Fruit fly (Drosophila melanogaster) whole organism, embryonic: ENCODE results near the gene Vha100-2.
A peak's percentile ranks its signal among the peaks of the same experiment; 100 is the strongest.

Source experiments
- Antp ChIP-seq: fragments of 200-800 bp; sonication (Bioruptor generic); optimal IDR thresholded peaks from 3 replicates; lab custom pipeline; 2016; ENCODE audit warnings: missing biosample characterization, missing genetic modification characterization
- CG11696 ChIP-seq: fragments of 200-800 bp; sonication (Bioruptor generic); IDR thresholded peaks from 2 replicates; pipeline ENCODE4 v1.3.6; 2022; ENCODE audit warnings: missing biosample characterization, missing genetic modification characterization
- CG12104 ChIP-seq: fragments of 200-800 bp; sonication (Bioruptor generic); optimal IDR thresholded peaks from 3 replicates; lab custom pipeline; 2016; ENCODE audit warnings: missing biosample characterization, missing genetic modification characterization
- CG13287 ChIP-seq: fragments of 200-800 bp; sonication (Bioruptor generic); IDR thresholded peaks from 2 replicates; pipeline ENCODE4 v1.3.6; 2022; ENCODE audit warnings: missing biosample characterization, missing genetic modification characterization; ENCODE audit not compliant: partially characterized antibody
- CG14050 ChIP-seq: fragments of 200-800 bp; sonication (Bioruptor generic); IDR thresholded peaks from 3 replicates; pipeline ENCODE4 v1.3.6; 2022; ENCODE audit warnings: missing biosample characterization, missing genetic modification characterization
- CG15479 ChIP-seq: fragments of 200-800 bp; sonication (Bioruptor generic); optimal IDR thresholded peaks from 3 replicates; lab custom pipeline; 2019; ENCODE audit warnings: missing biosample characterization, mild to moderate bottlenecking, missing genetic modification characterization, moderate library complexity
- CG15601 ChIP-seq: fragments of 200-800 bp; sonication (Bioruptor generic); optimal IDR thresholded peaks from 3 replicates; lab custom pipeline; 2019; ENCODE audit warnings: missing biosample characterization, mild to moderate bottlenecking, missing genetic modification characterization, moderate library complexity
- CG16815 ChIP-seq: fragments of 200-800 bp; sonication (Bioruptor generic); optimal IDR thresholded peaks from 3 replicates; lab custom pipeline; 2017; ENCODE audit warnings: missing biosample characterization, mild to moderate bottlenecking, missing genetic modification characterization
- CG17186 ChIP-seq: fragments of 200-800 bp; sonication (Bioruptor generic); optimal IDR thresholded peaks from 3 replicates; lab custom pipeline; 2017; ENCODE audit warnings: missing biosample characterization, missing genetic modification reagents, missing genetic modification characterization
- CG3065 ChIP-seq: fragments of 200-800 bp; sonication (Bioruptor generic); optimal IDR thresholded peaks from 2 replicates; lab custom pipeline; 2016; ENCODE audit warnings: missing biosample characterization, missing genetic modification characterization
- CG31441 ChIP-seq: fragments of 200-800 bp; sonication (Bioruptor generic); IDR thresholded peaks from 2 replicates; pipeline ENCODE4 v1.3.6; 2022; ENCODE audit warnings: missing biosample characterization, missing genetic modification characterization
- CG5180 ChIP-seq: fragments of 200-800 bp; sonication (Bioruptor generic); optimal IDR thresholded peaks from 3 replicates; lab custom pipeline; 2017; ENCODE audit warnings: missing biosample characterization, missing genetic modification characterization, mild to moderate bottlenecking, moderate library complexity, missing genetic modification reagents
- CG6272 ChIP-seq: fragments of 200-800 bp; sonication (Bioruptor generic); IDR thresholded peaks from 2 replicates; pipeline ENCODE4 v1.3.6; 2022; ENCODE audit warnings: missing biosample characterization, missing genetic modification characterization
- CG7357 ChIP-seq: fragments of 200-800 bp; sonication (Bioruptor generic); IDR thresholded peaks from 3 replicates; pipeline ENCODE4 v1.3.6; 2022; ENCODE audit warnings: missing biosample characterization, missing genetic modification characterization
- CG8478 ChIP-seq: fragments of >200 bp; optimal IDR thresholded peaks from 2 replicates; lab custom pipeline; 2018
- CHES-1-like ChIP-seq: fragments of 200-800 bp; sonication (Bioruptor generic); optimal IDR thresholded peaks from 2 replicates; lab custom pipeline; 2016; ENCODE audit warnings: missing biosample characterization, missing genetic modification characterization
- CkIIα-i1 ChIP-seq: fragments of 200-800 bp; sonication (Bioruptor generic); IDR thresholded peaks from 2 replicates; pipeline ENCODE4 v1.3.6; 2022; ENCODE audit warnings: missing biosample characterization, missing genetic modification characterization
- Dek ChIP-seq: fragments of 200-800 bp; sonication (Bioruptor generic); optimal IDR thresholded peaks from 3 replicates; lab custom pipeline; 2019; ENCODE audit warnings: missing biosample characterization, mild to moderate bottlenecking, missing genetic modification characterization, moderate library complexity
- Fer3 ChIP-seq: fragments of 200-800 bp; sonication (Bioruptor generic); optimal IDR thresholded peaks from 2 replicates; lab custom pipeline; 2018; ENCODE audit warnings: missing biosample characterization, mild to moderate bottlenecking, missing genetic modification characterization, moderate library complexity
- Gsc ChIP-seq: fragments of 200-800 bp; sonication (Bioruptor generic); IDR thresholded peaks from 2 replicates; pipeline ENCODE4 v1.3.6; 2022; ENCODE audit warnings: missing biosample characterization, missing genetic modification characterization
- Lpt ChIP-seq: fragments of >200 bp; optimal IDR thresholded peaks from 2 replicates; lab custom pipeline; 2018; ENCODE audit warnings: missing biosample characterization, missing genetic modification characterization
- Meics ChIP-seq: fragments of 200-800 bp; sonication (Bioruptor generic); optimal IDR thresholded peaks from 2 replicates; lab custom pipeline; 2017; ENCODE audit warnings: missing biosample characterization, mild to moderate bottlenecking, missing genetic modification characterization
- Myb ChIP-seq: fragments of 200-800 bp; sonication (Bioruptor generic); optimal IDR thresholded peaks from 2 replicates; lab custom pipeline; 2016; ENCODE audit warnings: missing biosample characterization, missing genetic modification characterization
- NC2α ChIP-seq: fragments of 200-800 bp; sonication (Bioruptor generic); optimal IDR thresholded peaks from 2 replicates; lab custom pipeline; 2016; ENCODE audit warnings: missing biosample characterization, missing genetic modification characterization
- NfI ChIP-seq: fragments of 200-800 bp; sonication (Bioruptor generic); optimal IDR thresholded peaks from 3 replicates; lab custom pipeline; 2018; ENCODE audit warnings: missing biosample characterization, mild to moderate bottlenecking, missing genetic modification characterization, moderate library complexity
- PHDP ChIP-seq: fragments of 200-800 bp; sonication (Bioruptor generic); optimal IDR thresholded peaks from 3 replicates; lab custom pipeline; 2018; ENCODE audit warnings: missing biosample characterization, mild to moderate bottlenecking, missing genetic modification characterization, moderate library complexity
- Poxn ChIP-seq: fragments of 200-800 bp; sonication (Bioruptor generic); IDR thresholded peaks from 2 replicates; pipeline ENCODE4 v1.3.6; 2022; ENCODE audit warnings: missing biosample characterization, missing genetic modification characterization
- Rx ChIP-seq: fragments of 200-800 bp; sonication (Bioruptor generic); IDR thresholded peaks from 2 replicates; pipeline ENCODE4 v1.3.6; 2022; ENCODE audit warnings: missing biosample characterization, missing genetic modification characterization
- Trl ChIP-seq, 3 experiments: fragments of >200 bp in 2 of 3; fragments of 200-800 bp in 1 of 3; sonication (Bioruptor generic) in 1 of 3; optimal IDR thresholded peaks; 2 replicates in 1 of 3; 3 replicates in 2 of 3; lab custom pipeline; 2016 to 2017; ENCODE audit warnings: missing biosample characterization in 1 of 3, missing genetic modification characterization in 1 of 3
- YL-1 ChIP-seq: fragments of 200-800 bp; sonication (Bioruptor generic); optimal IDR thresholded peaks from 3 replicates; lab custom pipeline; 2017; ENCODE audit warnings: missing biosample characterization, mild to moderate bottlenecking, missing genetic modification characterization
- ash1 ChIP-seq: fragments of 200-800 bp; sonication (Bioruptor generic); optimal IDR thresholded peaks from 2 replicates; lab custom pipeline; 2018; ENCODE audit warnings: missing biosample characterization, mild to moderate bottlenecking, missing genetic modification characterization
- bab2 ChIP-seq: fragments of 200-800 bp; sonication (Bioruptor generic); optimal IDR thresholded peaks from 2 replicates; lab custom pipeline; 2016; ENCODE audit warnings: missing biosample characterization, missing genetic modification characterization
- cg ChIP-seq: fragments of 200-800 bp; sonication (Bioruptor generic); optimal IDR thresholded peaks from 3 replicates; lab custom pipeline; 2019; ENCODE audit warnings: missing biosample characterization, mild to moderate bottlenecking, missing genetic modification characterization, moderate library complexity
- chinmo ChIP-seq: fragments of 200-800 bp; sonication (Bioruptor generic); IDR thresholded peaks from 4 replicates; pipeline ENCODE4 v1.3.6; 2022; ENCODE audit warnings: missing biosample characterization, missing genetic modification characterization; ENCODE audit not compliant: partially characterized antibody
- chn ChIP-seq: fragments of 200-800 bp; sonication (Bioruptor generic); optimal IDR thresholded peaks from 2 replicates; lab custom pipeline; 2016; ENCODE audit warnings: missing biosample characterization, missing genetic modification characterization
- dmrt99B ChIP-seq: fragments of 200-800 bp; sonication (Bioruptor generic); optimal IDR thresholded peaks from 2 replicates; lab custom pipeline; 2018; ENCODE audit warnings: missing biosample characterization, mild to moderate bottlenecking, missing genetic modification characterization, moderate library complexity
- dpn ChIP-seq, 2 experiments: fragments of 200-800 bp; sonication (Bioruptor generic); optimal IDR thresholded peaks; 3 replicates each; lab custom pipeline; 2016; ENCODE audit warnings: missing biosample characterization in 2 of 2, missing genetic modification characterization in 2 of 2
- esg ChIP-seq: fragments of 200-800 bp; sonication (Bioruptor generic); conservative IDR thresholded peaks from 2 replicates; pipeline ENCODE4 v1.3.6; 2022; ENCODE audit warnings: missing biosample characterization, missing genetic modification characterization
- fd96Cb ChIP-seq: fragments of 200-800 bp; sonication (Bioruptor generic); optimal IDR thresholded peaks from 2 replicates; lab custom pipeline; 2018; ENCODE audit warnings: missing biosample characterization, mild to moderate bottlenecking, missing genetic modification characterization, moderate library complexity
- grn ChIP-seq: fragments of 200-800 bp; sonication (Bioruptor generic); optimal IDR thresholded peaks from 3 replicates; lab custom pipeline; 2017; ENCODE audit warnings: missing biosample characterization, missing genetic modification characterization
- her ChIP-seq: fragments of 200-800 bp; sonication (Bioruptor generic); optimal IDR thresholded peaks from 2 replicates; lab custom pipeline; 2016; ENCODE audit warnings: missing biosample characterization, missing genetic modification characterization
- knrl ChIP-seq: fragments of 200-800 bp; sonication (Bioruptor generic); IDR thresholded peaks from 3 replicates; pipeline ENCODE4 v1.3.6; 2022; ENCODE audit warnings: missing biosample characterization, missing genetic modification characterization; ENCODE audit not compliant: partially characterized antibody
- nerfin-2 ChIP-seq: fragments of 200-800 bp; sonication (Bioruptor generic); IDR thresholded peaks from 2 replicates; pipeline ENCODE4 v1.3.6; 2022; ENCODE audit warnings: missing biosample characterization, missing genetic modification characterization; ENCODE audit not compliant: partially characterized antibody
- nmo ChIP-seq: fragments of 200-800 bp; sonication (Bioruptor generic); optimal IDR thresholded peaks from 2 replicates; lab custom pipeline; 2018; ENCODE audit warnings: missing biosample characterization, mild to moderate bottlenecking, missing genetic modification characterization, moderate library complexity
- sim ChIP-seq: fragments of 200-800 bp; sonication (Bioruptor generic); IDR thresholded peaks from 2 replicates; pipeline ENCODE4 v1.3.6; 2022; ENCODE audit warnings: missing biosample characterization, missing genetic modification characterization
- sisA ChIP-seq: fragments of 200-800 bp; sonication (Bioruptor generic); IDR thresholded peaks from 2 replicates; pipeline ENCODE4 v1.3.6; 2022; ENCODE audit warnings: missing biosample characterization, missing genetic modification characterization
- tll ChIP-seq, 2 experiments: fragments of 200-800 bp in 1 of 2; fragments of >200 bp in 1 of 2; sonication (Bioruptor generic) in 1 of 2; optimal IDR thresholded peaks; 2 replicates each; lab custom pipeline; 2017 to 2019; ENCODE audit warnings: missing biosample characterization in 2 of 2, missing genetic modification characterization in 2 of 2, mild to moderate bottlenecking in 1 of 2, moderate library complexity in 1 of 2
- trem ChIP-seq: fragments of 200-800 bp; optimal IDR thresholded peaks from 3 replicates; lab custom pipeline; 2019; ENCODE audit warnings: missing biosample characterization, mild to moderate bottlenecking, missing genetic modification characterization, moderate library complexity

Vha100-2 gene

dm6 chr3R:18402549-18403429 lies 3.8 kb upstream of the Vha100-2 start, which contains the start of the genes Wdr37 and koko (continued):
- peak; percentile 52 for TF ChIP-seq CG5180 (GFP tag; lab: Kevin White, UChicago)
- TF ChIP-seq Meics: peak; percentile 95
- TF ChIP-seq grn (GFP tag; lab: Kevin White, UChicago): peak; percentile 72
- peak; percentile 3 for TF ChIP-seq ash1 (GFP tag; lab: Kevin White, UChicago)
- peak; percentile 78 for TF ChIP-seq CG17186
- peak; percentile 98 for TF ChIP-seq Fer3 (tag; lab: Kevin White, UChicago)
- TF ChIP-seq esg: peak; percentile 97
- peak; percentile 67 for TF ChIP-seq chn (GFP tag; lab: Kevin White, UChicago)
- peak; percentile 72 for TF ChIP-seq CG13287 (GFP tag; lab: Robert Waterston, UW)
- peak; percentile 94 for TF ChIP-seq trem (tag; lab: Kevin White, UChicago)
- TF ChIP-seq bab2 (GFP tag; lab: Kevin White, UChicago): peak; percentile 75
- peak; percentile 52 for TF ChIP-seq NC2α (GFP tag; lab: Kevin White, UChicago)
- TF ChIP-seq tll (GFP tag; optimal IDR thresholded peaks at IDR 0.05; lab: Kevin White, UChicago): peak in 1 of 2 experiments; percentile 79
- peak; percentile 72 for TF ChIP-seq YL-1 (GFP tag; lab: Kevin White, UChicago)
- TF ChIP-seq CkIIα-i1 (GFP tag; lab: Robert Waterston, UW): peak; percentile 79
- peak; percentile 99 for TF ChIP-seq CG31441
- peak; percentile 78 to 96 for TF ChIP-seq dpn (GFP tag; optimal IDR thresholded peaks at IDR 0.05; lab: Kevin White, UChicago)
- peak; percentile 96 for TF ChIP-seq sim
- peak; percentile 51 for TF ChIP-seq Myb (GFP tag; lab: Kevin White, UChicago)
- peak; percentile 99 for TF ChIP-seq nmo (GFP tag; lab: Kevin White, UChicago)
- TF ChIP-seq Gsc (GFP tag; lab: Robert Waterston, UW): peak; percentile 90
- TF ChIP-seq Dek (tag; lab: Kevin White, UChicago): peak; percentile 97
- peak; percentile 98 for TF ChIP-seq sisA (GFP tag; lab: Robert Waterston, UW)
- 0 out of 2 replicates have a peak, but pooled peaks have one; percentile 35 for TF ChIP-seq nerfin-2 (GFP tag; lab: Robert Waterston, UW)
- peak; percentile 93 for TF ChIP-seq CG12104
- TF ChIP-seq PHDP (tag; lab: Kevin White, UChicago): peak; percentile 97
- TF ChIP-seq CHES-1-like (GFP tag; lab: Kevin White, UChicago): peak; percentile 70
- peak; percentile 44 for TF ChIP-seq her (GFP tag; lab: Kevin White, UChicago)
- peak; percentile 96 for TF ChIP-seq CG16815
- peak; percentile 81 for TF ChIP-seq Antp
- TF ChIP-seq CG7357 (GFP tag; lab: Robert Waterston, UW): peak; percentile 93
- TF ChIP-seq CG15601 (tag; lab: Kevin White, UChicago): peak; percentile 96
- TF ChIP-seq CG14050 (GFP tag; lab: Robert Waterston, UW): peak; percentile 95
- peak; percentile 97 for TF ChIP-seq CG6272 (GFP tag; lab: Robert Waterston, UW)
- peak; percentile 77 for TF ChIP-seq fd96Cb (tag; lab: Kevin White, UChicago)
- TF ChIP-seq cg: no peak
- TF ChIP-seq Rx (GFP tag; lab: Robert Waterston, UW): peak; percentile 83
- peak; percentile 90 for TF ChIP-seq CG3065 (GFP tag; lab: Kevin White, UChicago)
- peak; percentile 90 for TF ChIP-seq NfI (GFP tag; lab: Kevin White, UChicago)
- peak; percentile 94 for TF ChIP-seq Poxn
- TF ChIP-seq dmrt99B (tag; lab: Kevin White, UChicago): peak; percentile 98
- 0 out of 4 replicates have a peak, but pooled peaks have one; percentile 28 for TF ChIP-seq chinmo (GFP tag; lab: Robert Waterston, UW)
- TF ChIP-seq CG11696: peak; percentile 93
- TF ChIP-seq CG8478 (lab: Kevin White, UChicago): no peak
- TF ChIP-seq CG15479: peak; percentile 63
- TF ChIP-seq Trl (optimal IDR thresholded peaks at IDR 0.05; lab: Kevin White, UChicago): no peak
- TF ChIP-seq Trl (GFP tag; optimal IDR thresholded peaks at IDR 0.05; lab: Kevin White, UChicago): peak; percentile 82
- TF ChIP-seq knrl (GFP tag; lab: Robert Waterston, UW): peak; percentile 51
- no peak for TF ChIP-seq Lpt
